Fruit fly (Drosophila melanogaster) whole organism, embryonic: ENCODE results near the gene aux.
A peak's percentile ranks its signal among the peaks of the same experiment; 100 is the strongest.

Experiments used
- ATbp ChIP-seq: fragments of 200-800 bp; sonication (Bioruptor generic); optimal IDR thresholded peaks from 2 replicates; lab custom pipeline; 2017; ENCODE audit warnings: missing biosample characterization, mild to moderate bottlenecking, missing genetic modification characterization, missing genetic modification reagents
- Antp ChIP-seq: fragments of 200-800 bp; sonication (Bioruptor generic); optimal IDR thresholded peaks from 3 replicates; lab custom pipeline; 2016; ENCODE audit warnings: missing biosample characterization, missing genetic modification characterization
- Atf6 ChIP-seq: fragments of 200-800 bp; sonication (Bioruptor generic); IDR thresholded peaks from 2 replicates; pipeline ENCODE4 v1.3.6; 2022; ENCODE audit warnings: missing biosample characterization, missing genetic modification characterization
- Awh ChIP-seq: fragments of 200-800 bp; sonication (Bioruptor generic); IDR thresholded peaks from 2 replicates; pipeline ENCODE4, ENCODE4 v1.3.6; 2022; ENCODE audit warnings: missing biosample characterization, missing genetic modification characterization
- Bgb ChIP-seq: fragments of 200-800 bp; sonication (Bioruptor generic); IDR thresholded peaks from 2 replicates; pipeline ENCODE4 v1.3.6; 2022; ENCODE audit warnings: missing biosample characterization, missing genetic modification characterization; ENCODE audit not compliant: partially characterized antibody
- CG10979 ChIP-seq: fragments of 200-800 bp; sonication (Bioruptor generic); optimal IDR thresholded peaks from 2 replicates; lab custom pipeline; 2018; ENCODE audit warnings: missing biosample characterization, mild to moderate bottlenecking, missing genetic modification characterization, moderate library complexity
- CG12299 ChIP-seq: fragments of 200-800 bp; sonication (Bioruptor generic); optimal IDR thresholded peaks from 2 replicates; lab custom pipeline; 2018; ENCODE audit warnings: missing biosample characterization, mild to moderate bottlenecking, missing genetic modification characterization
- CG13296 ChIP-seq: fragments of 200-800 bp; sonication (Bioruptor generic); optimal IDR thresholded peaks from 3 replicates; lab custom pipeline; 2018; ENCODE audit warnings: missing biosample characterization, mild to moderate bottlenecking, missing genetic modification characterization
- CG14050 ChIP-seq: fragments of 200-800 bp; sonication (Bioruptor generic); IDR thresholded peaks from 3 replicates; pipeline ENCODE4 v1.3.6; 2022; ENCODE audit warnings: missing biosample characterization, missing genetic modification characterization
- CG1647 ChIP-seq: fragments of 200-800 bp; sonication (Bioruptor generic); optimal IDR thresholded peaks from 3 replicates; lab custom pipeline; 2016; ENCODE audit warnings: missing biosample characterization, missing genetic modification characterization
- CG18619 ChIP-seq: fragments of 200-800 bp; sonication (Bioruptor generic); optimal IDR thresholded peaks from 3 replicates; lab custom pipeline; 2017; ENCODE audit warnings: missing biosample characterization, mild to moderate bottlenecking, missing genetic modification characterization
- CG2116 ChIP-seq: fragments of 200-800 bp; sonication (Bioruptor generic); optimal IDR thresholded peaks from 3 replicates; lab custom pipeline; 2018; ENCODE audit warnings: missing biosample characterization, mild to moderate bottlenecking, missing genetic modification characterization
- CG32767 ChIP-seq: fragments of 200-800 bp; sonication (Bioruptor generic); IDR thresholded peaks from 2 replicates; pipeline ENCODE4 v1.3.6; 2022; ENCODE audit warnings: missing biosample characterization, missing genetic modification characterization
- CG33213 ChIP-seq: fragments of 200-800 bp; sonication (Bioruptor generic); optimal IDR thresholded peaks from 3 replicates; lab custom pipeline; 2016; ENCODE audit warnings: missing biosample characterization, missing genetic modification characterization
- CG33557 ChIP-seq: fragments of 200-800 bp; sonication (Bioruptor generic); optimal IDR thresholded peaks from 2 replicates; lab custom pipeline; 2019; ENCODE audit warnings: missing biosample characterization, mild to moderate bottlenecking, missing genetic modification characterization, moderate library complexity
- CG3995 ChIP-seq: fragments of 200-800 bp; sonication (Bioruptor generic); optimal IDR thresholded peaks from 3 replicates; lab custom pipeline; 2016; ENCODE audit warnings: missing biosample characterization, missing genetic modification characterization
- CG4360 ChIP-seq: fragments of 200-800 bp; sonication (Bioruptor generic); IDR thresholded peaks from 2 replicates; pipeline ENCODE4 v1.3.6; 2022; ENCODE audit warnings: missing biosample characterization, missing genetic modification characterization
- CG6683 ChIP-seq: fragments of 200-800 bp; sonication (Bioruptor generic); optimal IDR thresholded peaks from 2 replicates; lab custom pipeline; 2017; ENCODE audit warnings: missing biosample characterization, mild to moderate bottlenecking, missing genetic modification characterization, missing genetic modification reagents
- CG6813 ChIP-seq: fragments of 200-800 bp; sonication (Bioruptor generic); optimal IDR thresholded peaks from 2 replicates; lab custom pipeline; 2017; ENCODE audit warnings: missing biosample characterization, missing genetic modification characterization, mild to moderate bottlenecking, moderate library complexity, missing genetic modification reagents
- CG6854 ChIP-seq: fragments of 200-800 bp; sonication (Bioruptor generic); optimal IDR thresholded peaks from 3 replicates; lab custom pipeline; 2017; ENCODE audit warnings: missing biosample characterization, mild to moderate bottlenecking, missing genetic modification characterization
- CG7745 ChIP-seq: fragments of 200-800 bp; sonication (Bioruptor generic); optimal IDR thresholded peaks from 2 replicates; lab custom pipeline; 2018; ENCODE audit warnings: missing biosample characterization, mild to moderate bottlenecking, missing genetic modification characterization, moderate library complexity
- CG7963 ChIP-seq: fragments of 200-800 bp; sonication (Bioruptor generic); IDR thresholded peaks from 3 replicates; pipeline ENCODE4 v1.3.6; 2022; ENCODE audit warnings: missing biosample characterization, missing genetic modification characterization; ENCODE audit not compliant: partially characterized antibody
- CG8924 ChIP-seq: fragments of 200-800 bp; optimal IDR thresholded peaks from 3 replicates; lab custom pipeline; 2019; ENCODE audit warnings: missing biosample characterization, mild to moderate bottlenecking, missing genetic modification characterization, moderate library complexity
- Dek ChIP-seq: fragments of 200-800 bp; sonication (Bioruptor generic); optimal IDR thresholded peaks from 3 replicates; lab custom pipeline; 2019; ENCODE audit warnings: missing biosample characterization, mild to moderate bottlenecking, missing genetic modification characterization, moderate library complexity
- Dip3 ChIP-seq: fragments of 200-800 bp; sonication (Bioruptor generic); optimal IDR thresholded peaks from 3 replicates; lab custom pipeline; 2016; ENCODE audit warnings: missing biosample characterization, missing genetic modification characterization
- HLH54F ChIP-seq: fragments of 200-800 bp; sonication (Bioruptor generic); optimal IDR thresholded peaks from 3 replicates; lab custom pipeline; 2016; ENCODE audit warnings: missing biosample characterization, missing genetic modification characterization
- Hr39 ChIP-seq: fragments of >200 bp; optimal IDR thresholded peaks from 2 replicates; lab custom pipeline; 2017
- Meics ChIP-seq: fragments of 200-800 bp; sonication (Bioruptor generic); optimal IDR thresholded peaks from 2 replicates; lab custom pipeline; 2017; ENCODE audit warnings: missing biosample characterization, mild to moderate bottlenecking, missing genetic modification characterization
- NFAT ChIP-seq: fragments of 200-800 bp; sonication (Bioruptor generic); IDR thresholded peaks from 2 replicates; pipeline ENCODE4 v1.3.6; 2022; ENCODE audit warnings: missing biosample characterization, missing genetic modification characterization
- NfI ChIP-seq: fragments of 200-800 bp; sonication (Bioruptor generic); optimal IDR thresholded peaks from 3 replicates; lab custom pipeline; 2018; ENCODE audit warnings: missing biosample characterization, mild to moderate bottlenecking, missing genetic modification characterization, moderate library complexity
- Sox102F ChIP-seq: fragments of 200-800 bp; sonication (Bioruptor generic); optimal IDR thresholded peaks from 2 replicates; lab custom pipeline; 2018; ENCODE audit warnings: missing biosample characterization, mild to moderate bottlenecking, missing genetic modification characterization, moderate library complexity
- Trl ChIP-seq, 3 experiments: fragments of >200 bp in 2 of 3; fragments of 200-800 bp in 1 of 3; sonication (Bioruptor generic) in 1 of 3; optimal IDR thresholded peaks; 2 replicates in 1 of 3; 3 replicates in 2 of 3; lab custom pipeline; 2016 to 2017; ENCODE audit warnings: missing biosample characterization in 1 of 3, missing genetic modification characterization in 1 of 3
- amos ChIP-seq: fragments of 200-800 bp; sonication (Bioruptor generic); IDR thresholded peaks from 2 replicates; pipeline ENCODE4 v1.3.6; 2022; ENCODE audit warnings: missing biosample characterization, missing genetic modification characterization; ENCODE audit not compliant: partially characterized antibody
- caup ChIP-seq: fragments of 200-800 bp; sonication (Bioruptor generic); optimal IDR thresholded peaks from 3 replicates; lab custom pipeline; 2017; ENCODE audit warnings: missing biosample characterization, mild to moderate bottlenecking, missing genetic modification characterization, moderate library complexity; ENCODE audit not compliant: severe bottlenecking
- chif ChIP-seq, 2 experiments: fragments of 200-800 bp; sonication (Bioruptor generic); optimal IDR thresholded peaks; 3 replicates each; lab custom pipeline; 2016; ENCODE audit warnings: missing biosample characterization in 2 of 2, missing genetic modification characterization in 2 of 2
- dm ChIP-seq: fragments of 200-800 bp; sonication (Bioruptor generic); optimal IDR thresholded peaks from 3 replicates; lab custom pipeline; 2016; ENCODE audit warnings: missing biosample characterization, missing genetic modification characterization
- esg ChIP-seq: fragments of 200-800 bp; sonication (Bioruptor generic); conservative IDR thresholded peaks from 2 replicates; pipeline ENCODE4 v1.3.6; 2022; ENCODE audit warnings: missing biosample characterization, missing genetic modification characterization
- gfzf ChIP-seq: fragments of 200-800 bp; sonication (Bioruptor generic); optimal IDR thresholded peaks from 2 replicates; lab custom pipeline; 2016; ENCODE audit warnings: missing biosample characterization, mild to moderate bottlenecking, missing genetic modification characterization, moderate library complexity
- gsb ChIP-seq: fragments of 200-800 bp; sonication (Bioruptor generic); IDR thresholded peaks from 2 replicates; pipeline ENCODE4 v1.3.6; 2022; ENCODE audit warnings: missing biosample characterization, missing genetic modification characterization
- hbn ChIP-seq: fragments of 200-800 bp; sonication (Bioruptor generic); IDR thresholded peaks from 2 replicates; pipeline ENCODE4 v1.3.6; 2022; ENCODE audit warnings: missing biosample characterization, missing genetic modification characterization; ENCODE audit not compliant: partially characterized antibody
- hkb ChIP-seq, 2 experiments: fragments of 200-800 bp in 1 of 2; fragments of >200 bp in 1 of 2; sonication (Bioruptor generic) in 1 of 2; IDR thresholded peaks in 1 of 2; optimal IDR thresholded peaks in 1 of 2; 2 replicates each; pipeline versions ENCODE4 v1.3.6 to Lab custom; 2017 to 2022; ENCODE audit warnings: missing biosample characterization in 1 of 2, missing genetic modification characterization in 1 of 2
- inv ChIP-seq: fragments of 200-800 bp; sonication (Bioruptor generic); IDR thresholded peaks from 2 replicates; pipeline ENCODE4 v1.3.6; 2022; ENCODE audit warnings: missing biosample characterization, missing genetic modification characterization; ENCODE audit not compliant: partially characterized antibody
- nmo ChIP-seq: fragments of 200-800 bp; sonication (Bioruptor generic); optimal IDR thresholded peaks from 2 replicates; lab custom pipeline; 2018; ENCODE audit warnings: missing biosample characterization, mild to moderate bottlenecking, missing genetic modification characterization, moderate library complexity
- onecut ChIP-seq: fragments of 200-800 bp; sonication (Bioruptor generic); IDR thresholded peaks from 2 replicates; pipeline ENCODE4 v1.3.6; 2022; ENCODE audit warnings: missing biosample characterization, missing genetic modification characterization
- otp ChIP-seq: fragments of 200-800 bp; sonication (Bioruptor generic); IDR thresholded peaks from 3 replicates; pipeline ENCODE4, ENCODE4 v1.3.6; 2022; ENCODE audit warnings: missing biosample characterization, missing genetic modification characterization
- salm ChIP-seq: fragments of 200-800 bp; sonication (Bioruptor generic); optimal IDR thresholded peaks from 2 replicates; lab custom pipeline; 2018; ENCODE audit warnings: missing biosample characterization, mild to moderate bottlenecking, missing genetic modification characterization
- sd ChIP-seq: fragments of 200-800 bp; sonication (Bioruptor generic); optimal IDR thresholded peaks from 3 replicates; lab custom pipeline; 2018; ENCODE audit warnings: missing biosample characterization, mild to moderate bottlenecking, missing genetic modification characterization, moderate library complexity
- unc-4 ChIP-seq: fragments of 200-800 bp; sonication (Bioruptor generic); IDR thresholded peaks from 2 replicates; pipeline ENCODE4 v1.3.6; 2022; ENCODE audit warnings: missing biosample characterization, missing genetic modification characterization; ENCODE audit not compliant: partially characterized antibody

The aux gene

dm6 chr3R:4229137-4229764, 17.7 kb downstream of the aux start, which contains the start of gene DhpD (continued):
- peak; percentile 35 for TF ChIP-seq dm (GFP tag; lab: Kevin White, UChicago)
- no peak for TF ChIP-seq CG7745 (tag; lab: Kevin White, UChicago)
- no peak for TF ChIP-seq sd (tag; lab: Kevin White, UChicago)
- no peak for TF ChIP-seq ATbp (GFP tag; lab: Kevin White, UChicago)
- TF ChIP-seq Sox102F (GFP tag; lab: Kevin White, UChicago) = no peak
- TF ChIP-seq unc-4 (GFP tag; lab: Robert Waterston, UW) = no peak
- TF ChIP-seq NfI (GFP tag; lab: Kevin White, UChicago) = peak; percentile 71
- peak; percentile 70 for TF ChIP-seq CG13296 (GFP tag; lab: Kevin White, UChicago)
- no peak for TF ChIP-seq hkb (optimal IDR thresholded peaks at IDR 0.05; lab: Kevin White, UChicago)
- TF ChIP-seq hkb (GFP tag; IDR thresholded peaks at IDR 0.05; lab: Robert Waterston, UW) = peak; percentile 81
- peak; percentile 94 for TF ChIP-seq CG3995 (GFP tag; lab: Kevin White, UChicago)
- no peak for TF ChIP-seq CG8924 (tag; lab: Kevin White, UChicago)
- TF ChIP-seq Hr39 = no peak
- no peak for TF ChIP-seq Dek (tag; lab: Kevin White, UChicago)
- peak; percentile 66 for TF ChIP-seq nmo (GFP tag; lab: Kevin White, UChicago)
- TF ChIP-seq CG6854 (GFP tag; lab: Kevin White, UChicago) = peak; percentile 24
- no peak for TF ChIP-seq CG4360 (GFP tag; lab: Robert Waterston, UW)
- peak; percentile 4 to 38 for TF ChIP-seq chif (GFP tag; optimal IDR thresholded peaks at IDR 0.05; lab: Kevin White, UChicago)
- peak; percentile 38; the same call in 1 of the 2 replicates for TF ChIP-seq gsb (GFP tag; lab: Robert Waterston, UW)
- TF ChIP-seq CG12299 (tag; lab: Kevin White, UChicago) = peak; percentile 48
- TF ChIP-seq caup = peak; percentile 79
- peak; percentile 56 for TF ChIP-seq CG6813 (GFP tag; lab: Kevin White, UChicago)
- peak; percentile 94 for TF ChIP-seq CG7963
- no peak; the same call in 1 of the 2 replicates for TF ChIP-seq esg (GFP tag; lab: Robert Waterston, UW)
- TF ChIP-seq CG6683 = peak; percentile 10
- no peak for TF ChIP-seq salm (tag; lab: Kevin White, UChicago)
- TF ChIP-seq amos (GFP tag; lab: Robert Waterston, UW) = peak; percentile 90; the same call in 1 of the 2 replicates
- TF ChIP-seq onecut = peak; percentile 60
- TF ChIP-seq CG2116 (GFP tag; lab: Kevin White, UChicago) = no peak
- no peak for TF ChIP-seq CG33557 (GFP tag; lab: Kevin White, UChicago)
- TF ChIP-seq Meics = peak; percentile 75
- TF ChIP-seq Trl (optimal IDR thresholded peaks at IDR 0.05; lab: Kevin White, UChicago) = no peak
- peak; percentile 13 for TF ChIP-seq Trl (GFP tag; optimal IDR thresholded peaks at IDR 0.05; lab: Kevin White, UChicago)
- TF ChIP-seq Awh = peak; percentile 48
- peak; percentile 91 for TF ChIP-seq inv (GFP tag; lab: Robert Waterston, UW)
- no peak for TF ChIP-seq CG32767 (GFP tag; lab: Robert Waterston, UW)
- TF ChIP-seq CG14050 (GFP tag; lab: Robert Waterston, UW) = no peak
- peak; percentile 42 for TF ChIP-seq CG18619 (GFP tag; lab: Kevin White, UChicago)
- TF ChIP-seq CG10979 (tag; lab: Kevin White, UChicago) = peak; percentile 47
- TF ChIP-seq gfzf (GFP tag; lab: Kevin White, UChicago) = no peak
- peak; percentile 76 for TF ChIP-seq otp (GFP tag; lab: Robert Waterston, UW)
- TF ChIP-seq Dip3 (GFP tag; lab: Kevin White, UChicago) = peak; percentile 73
- peak; percentile 61 for TF ChIP-seq HLH54F (GFP tag; lab: Kevin White, UChicago)
- TF ChIP-seq hbn (GFP tag; lab: Robert Waterston, UW) = no peak
- peak; percentile 35 for TF ChIP-seq CG33213 (GFP tag; lab: Kevin White, UChicago)
- peak; percentile 69 for TF ChIP-seq Atf6 (GFP tag; lab: Robert Waterston, UW)
- peak; percentile 100 for TF ChIP-seq Bgb (GFP tag; lab: Robert Waterston, UW)
- TF ChIP-seq CG1647 = peak; percentile 49
- peak; percentile 50 for TF ChIP-seq Antp
- peak; percentile 93 for TF ChIP-seq NFAT
